Worm (Caenorhabditis elegans) whole organism, L3 larva: ENCODE measurements around the gene R05G6.9.

Experiments
- R02D3.7 ChIP-seq: fragments of 150-350 bp; optimal IDR thresholded peaks from 2 replicates; lab custom pipeline; 2014; ENCODE audit warnings: missing biosample characterization, missing genetic modification characterization
- ZK546.5 ChIP-seq: sonication (generic microtip); optimal IDR thresholded peaks from 2 replicates; lab custom pipeline; 2017; ENCODE audit warnings: missing biosample characterization, missing genetic modification characterization
- aly-2 ChIP-seq: fragments of 150-350 bp; optimal IDR thresholded peaks from 2 replicates; lab custom pipeline; 2014; ENCODE audit warnings: missing biosample characterization, missing genetic modification characterization
- ama-1 ChIP-seq: fragments of 150-350 bp; optimal IDR thresholded peaks from 2 replicates; lab custom pipeline; 2018
- ceh-16 ChIP-seq: sonication (generic microtip); optimal IDR thresholded peaks from 2 replicates; lab custom pipeline; 2017; ENCODE audit warnings: missing biosample characterization, missing genetic modification characterization
- ceh-28 ChIP-seq: fragments of 150-350 bp; optimal IDR thresholded peaks from 2 replicates; lab custom pipeline; 2014; ENCODE audit warnings: missing biosample characterization, missing genetic modification reagents, missing genetic modification characterization
- ceh-82 ChIP-seq: fragments of 150-350 bp; optimal IDR thresholded peaks from 2 replicates; lab custom pipeline; 2014; ENCODE audit warnings: missing biosample characterization, missing genetic modification characterization
- ceh-9 ChIP-seq: sonication (generic microtip); optimal IDR thresholded peaks from 2 replicates; lab custom pipeline; 2018; ENCODE audit warnings: missing biosample characterization, missing genetic modification characterization
- daf-12 ChIP-seq: fragments of 150-350 bp; optimal IDR thresholded peaks from 2 replicates; lab custom pipeline; 2014; ENCODE audit warnings: missing biosample characterization, missing genetic modification reagents, missing genetic modification characterization
- egl-27 ChIP-seq: sonication (generic microtip); optimal IDR thresholded peaks from 4 replicates; lab custom pipeline; 2017; ENCODE audit warnings: missing biosample characterization, missing genetic modification reagents, missing genetic modification characterization
- egl-5 ChIP-seq: fragments of 150-350 bp; optimal IDR thresholded peaks from 2 replicates; lab custom pipeline; 2017; ENCODE audit warnings: missing biosample characterization, missing genetic modification reagents, missing genetic modification characterization, inconsistent platforms
- elt-1 ChIP-seq: fragments of 150-350 bp; optimal IDR thresholded peaks from 2 replicates; lab custom pipeline; 2014; ENCODE audit warnings: missing biosample characterization, missing genetic modification characterization
- elt-2 ChIP-seq: sonication (generic microtip); optimal IDR thresholded peaks from 2 replicates; lab custom pipeline; 2016; ENCODE audit warnings: missing genetic modification reagents, mild to moderate bottlenecking, missing genetic modification characterization, missing compliant biosample characterization
- elt-3 ChIP-seq, 3 experiments: fragments of 150-350 bp in 1 of 3; sonication (generic microtip) in 2 of 3; optimal IDR thresholded peaks; 2 replicates in 2 of 3; 4 replicates in 1 of 3; lab custom pipeline; 2014 to 2017; ENCODE audit warnings: missing biosample characterization in 3 of 3, missing genetic modification characterization in 3 of 3
- eor-1 ChIP-seq, 2 experiments: fragments of 150-350 bp; optimal IDR thresholded peaks; 2 replicates each; lab custom pipeline; 2014 to 2018; ENCODE audit warnings: missing biosample characterization in 2 of 2, missing genetic modification characterization in 2 of 2
- fkh-10 ChIP-seq: sonication (generic microtip); optimal IDR thresholded peaks from 2 replicates; lab custom pipeline; 2017; ENCODE audit warnings: missing biosample characterization, missing genetic modification reagents, missing genetic modification characterization
- fkh-2 ChIP-seq: fragments of 150-350 bp; optimal IDR thresholded peaks from 2 replicates; lab custom pipeline; 2014; ENCODE audit warnings: missing biosample characterization, missing genetic modification reagents, missing genetic modification characterization
- fos-1 ChIP-seq: fragments of 150-350 bp; optimal IDR thresholded peaks from 2 replicates; lab custom pipeline; 2014; ENCODE audit warnings: missing biosample characterization, missing genetic modification characterization
- hmg-11 ChIP-seq: sonication (generic microtip); optimal IDR thresholded peaks from 2 replicates; lab custom pipeline; 2016; ENCODE audit warnings: missing genetic modification characterization, missing compliant biosample characterization
- jun-1 ChIP-seq: fragments of 150-350 bp; optimal IDR thresholded peaks from 2 replicates; lab custom pipeline; 2014; ENCODE audit warnings: missing biosample characterization, missing genetic modification reagents, missing genetic modification characterization
- lin-15B ChIP-seq: fragments of 150-350 bp; optimal IDR thresholded peaks from 2 replicates; lab custom pipeline; 2014; ENCODE audit warnings: missing biosample characterization, missing genetic modification characterization
- lin-39 ChIP-seq: fragments of 150-350 bp; optimal IDR thresholded peaks from 2 replicates; lab custom pipeline; 2018; ENCODE audit warnings: missing biosample characterization, missing genetic modification reagents, missing genetic modification characterization
- lsy-12 ChIP-seq: sonication (generic microtip); optimal IDR thresholded peaks from 2 replicates; lab custom pipeline; 2016; ENCODE audit warnings: mild to moderate bottlenecking, missing genetic modification characterization, missing compliant biosample characterization
- mdl-1 ChIP-seq: fragments of 150-350 bp; optimal IDR thresholded peaks from 2 replicates; lab custom pipeline; 2014; ENCODE audit warnings: missing biosample characterization, missing genetic modification characterization
- mml-1 ChIP-seq: fragments of 150-350 bp; sonication (generic microtip); optimal IDR thresholded peaks from 3 replicates; lab custom pipeline; 2014; ENCODE audit warnings: missing biosample characterization, missing genetic modification characterization
- nfya-1 ChIP-seq: sonication (generic microtip); optimal IDR thresholded peaks from 2 replicates; lab custom pipeline; 2017; ENCODE audit warnings: missing genetic modification characterization, mild to moderate bottlenecking, missing compliant biosample characterization, antibody characterized with exemption, moderate library complexity; ENCODE audit not compliant: insufficient read depth
- nhr-11 ChIP-seq: fragments of 150-350 bp; optimal IDR thresholded peaks from 2 replicates; lab custom pipeline; 2014; ENCODE audit warnings: missing biosample characterization, missing genetic modification characterization
- nhr-12 ChIP-seq: fragments of 150-350 bp; optimal IDR thresholded peaks from 2 replicates; lab custom pipeline; 2014; ENCODE audit warnings: missing biosample characterization, missing genetic modification characterization
- nhr-23 ChIP-seq: fragments of 150-350 bp; optimal IDR thresholded peaks from 2 replicates; lab custom pipeline; 2014; ENCODE audit warnings: missing biosample characterization, missing genetic modification reagents, missing genetic modification characterization
- nhr-237 ChIP-seq: fragments of 150-350 bp; optimal IDR thresholded peaks from 2 replicates; lab custom pipeline; 2014; ENCODE audit warnings: missing biosample characterization, missing genetic modification characterization
- nhr-25 ChIP-seq: sonication (generic microtip); optimal IDR thresholded peaks from 2 replicates; lab custom pipeline; 2017; ENCODE audit warnings: missing biosample characterization, missing genetic modification characterization
- nhr-28 ChIP-seq: fragments of 150-350 bp; optimal IDR thresholded peaks from 2 replicates; lab custom pipeline; 2014; ENCODE audit warnings: missing biosample characterization, missing genetic modification characterization
- nhr-43 ChIP-seq: sonication (generic microtip); optimal IDR thresholded peaks from 2 replicates; lab custom pipeline; 2016; ENCODE audit warnings: mild to moderate bottlenecking, missing genetic modification characterization, missing compliant biosample characterization; ENCODE audit not compliant: poor library complexity, severe bottlenecking
- nhr-67 ChIP-seq: fragments of 150-350 bp; optimal IDR thresholded peaks from 2 replicates; lab custom pipeline; 2014; ENCODE audit warnings: missing biosample characterization, missing genetic modification characterization
- nhr-76 ChIP-seq: fragments of 150-350 bp; sonication (generic microtip); optimal IDR thresholded peaks from 5 replicates; lab custom pipeline; 2014; ENCODE audit warnings: missing biosample characterization, missing genetic modification characterization
- nhr-77 ChIP-seq: fragments of 150-350 bp; optimal IDR thresholded peaks from 2 replicates; lab custom pipeline; 2014; ENCODE audit warnings: missing biosample characterization, missing genetic modification characterization
- pha-4 ChIP-seq: fragments of 150-350 bp; optimal IDR thresholded peaks from 2 replicates; lab custom pipeline; 2014; ENCODE audit warnings: missing biosample characterization, missing genetic modification reagents, missing genetic modification characterization
- pqm-1 ChIP-seq: fragments of 150-350 bp; optimal IDR thresholded peaks from 2 replicates; lab custom pipeline; 2017; ENCODE audit warnings: missing biosample characterization, missing genetic modification characterization, inconsistent platforms
- sea-2 ChIP-seq: fragments of 150-350 bp; sonication (generic microtip); optimal IDR thresholded peaks from 4 replicates; lab custom pipeline; 2014; ENCODE audit warnings: missing biosample characterization, missing genetic modification reagents, missing genetic modification characterization
- skn-1 ChIP-seq: fragments of 150-350 bp; optimal IDR thresholded peaks from 2 replicates; lab custom pipeline; 2014; ENCODE audit warnings: missing biosample characterization, missing genetic modification characterization
- snpc-4 ChIP-seq: fragments of 150-350 bp; optimal IDR thresholded peaks from 2 replicates; lab custom pipeline; 2014; ENCODE audit warnings: missing biosample characterization, missing genetic modification characterization
- tbx-2 ChIP-seq: sonication (generic microtip); optimal IDR thresholded peaks from 2 replicates; lab custom pipeline; 2016; ENCODE audit warnings: mild to moderate bottlenecking, missing genetic modification characterization, missing compliant biosample characterization
- unc-39 ChIP-seq: sonication (generic microtip); optimal IDR thresholded peaks from 4 replicates; lab custom pipeline; 2017; ENCODE audit warnings: missing biosample characterization, missing genetic modification characterization
- unc-62 ChIP-seq: fragments of 150-350 bp; sonication (generic microtip); optimal IDR thresholded peaks from 4 replicates; lab custom pipeline; 2014; ENCODE audit warnings: missing biosample characterization, missing genetic modification reagents, missing genetic modification characterization
- zag-1 ChIP-seq: fragments of 150-350 bp; optimal IDR thresholded peaks from 2 replicates; lab custom pipeline; 2014; ENCODE audit warnings: missing biosample characterization, missing genetic modification characterization
- ztf-11 ChIP-seq: fragments of 150-350 bp; optimal IDR thresholded peaks from 2 replicates; lab custom pipeline; 2014; ENCODE audit warnings: missing biosample characterization, missing genetic modification characterization
- ztf-4 ChIP-seq: fragments of 150-350 bp; optimal IDR thresholded peaks from 2 replicates; lab custom pipeline; 2014; ENCODE audit warnings: missing biosample characterization, missing genetic modification characterization

R05G6.9 gene

DNA sequence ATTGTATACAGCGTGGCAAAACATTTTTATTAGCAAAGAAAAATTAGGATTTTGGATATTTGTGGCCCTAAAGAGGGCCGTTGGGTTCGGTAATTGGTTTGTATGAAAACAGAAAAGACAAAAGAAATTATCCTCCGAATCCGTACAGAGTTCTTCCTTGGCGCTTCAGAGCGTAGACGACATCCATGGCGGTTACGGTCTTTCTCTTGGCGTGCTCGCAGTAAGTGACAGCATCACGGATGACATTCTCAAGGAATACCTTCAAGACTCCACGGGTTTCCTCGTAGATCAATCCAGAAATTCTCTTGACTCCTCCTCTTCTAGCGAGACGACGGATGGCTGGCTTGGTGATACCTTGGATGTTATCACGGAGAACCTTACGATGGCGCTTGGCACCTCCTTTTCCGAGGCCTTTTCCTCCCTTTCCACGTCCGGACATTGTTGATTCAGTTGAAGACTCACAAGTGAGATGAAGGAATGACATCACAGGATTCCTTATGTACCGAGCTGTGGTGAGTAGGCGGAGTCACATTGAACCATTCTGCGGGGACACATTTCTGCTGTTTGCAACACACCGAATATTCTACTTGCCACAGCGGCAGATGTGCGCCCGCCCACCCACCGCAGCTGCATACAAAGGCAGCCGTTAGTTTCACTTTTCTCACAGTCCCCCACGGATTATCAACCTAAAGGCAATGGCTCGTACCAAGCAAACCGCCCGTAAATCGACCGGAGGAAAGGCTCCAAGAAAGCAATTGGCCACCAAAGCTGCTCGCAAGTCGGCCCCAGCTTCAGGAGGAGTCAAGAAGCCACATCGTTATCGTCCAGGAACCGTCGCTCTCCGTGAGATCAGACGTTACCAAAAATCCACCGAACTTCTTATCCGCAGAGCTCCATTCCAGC is 28.3 kb downstream of the R05G6.9 start, which contains the start of the genes his-60 and his-59:
Gene his-60 (minus strand): TSS at position 439 of the 903 bp plus-strand sequence.
Gene his-59 (plus strand): TSS at position 696 of the 903 bp plus-strand sequence.
- peak; percentile 33 for TF ChIP-seq pqm-1 (tag; lab: Kevin White, UChicago)
- TF ChIP-seq ceh-82 = no peak
- peak; percentile 43 for TF ChIP-seq pha-4 (tag; lab: Kevin White, UChicago)
- no peak for TF ChIP-seq nhr-237 (tag; lab: Kevin White, UChicago)
- TF ChIP-seq nhr-76 = no peak
- TF ChIP-seq nhr-11 = no peak
- no peak for TF ChIP-seq egl-27 (tag; lab: Kevin White, UChicago)
- TF ChIP-seq nhr-28 = no peak
- TF ChIP-seq lin-15B (tag; lab: Kevin White, UChicago) = peak; percentile 4
- TF ChIP-seq tbx-2 (tag; lab: Kevin White, UChicago) = no peak
- TF ChIP-seq ceh-9 (tag; lab: Kevin White, UChicago) = no peak
- peak; percentile 6 for TF ChIP-seq lsy-12
- TF ChIP-seq hmg-11 (tag; lab: Kevin White, UChicago) = no peak
- no peak for TF ChIP-seq ama-1 (lab: Kevin White, UChicago)
- TF ChIP-seq mdl-1 (tag; lab: Kevin White, UChicago) = no peak
- no peak for TF ChIP-seq ZK546.5 (tag; lab: Kevin White, UChicago)
- no peak for TF ChIP-seq zag-1
- no peak for TF ChIP-seq aly-2 (tag; lab: Kevin White, UChicago)
- TF ChIP-seq eor-1 (tag; optimal IDR thresholded peaks at IDR 0.05; lab: Kevin White, UChicago) = no peak
- TF ChIP-seq daf-12 (tag; lab: Kevin White, UChicago) = no peak
- no peak for TF ChIP-seq elt-1 (tag; lab: Kevin White, UChicago)
- no peak for TF ChIP-seq fkh-2 (tag; lab: Kevin White, UChicago)
- TF ChIP-seq nhr-12 (tag; lab: Kevin White, UChicago) = no peak
- no peak for TF ChIP-seq egl-5 (tag; lab: Kevin White, UChicago)
- no peak for TF ChIP-seq fos-1 (tag; lab: Kevin White, UChicago)
- no peak for TF ChIP-seq skn-1
- peak; percentile 90 for TF ChIP-seq nhr-25
- no peak for TF ChIP-seq nhr-23 (tag; lab: Kevin White, UChicago)
- TF ChIP-seq unc-39 (tag; lab: Kevin White, UChicago) = no peak
- TF ChIP-seq jun-1 (tag; lab: Kevin White, UChicago) = no peak
- TF ChIP-seq nhr-43 (tag; lab: Kevin White, UChicago) = peak; percentile 51
- no peak for TF ChIP-seq ztf-4
- TF ChIP-seq ceh-16 (tag; lab: Kevin White, UChicago) = no peak
- TF ChIP-seq fkh-10 (GFP tag; lab: Kevin White, UChicago) = no peak
- TF ChIP-seq elt-3 (tag; optimal IDR thresholded peaks at IDR 0.05; lab: Kevin White, UChicago) = no peak
- TF ChIP-seq snpc-4 (tag; lab: Kevin White, UChicago) = peak; percentile 6
- no peak for TF ChIP-seq nhr-67
- TF ChIP-seq elt-2 (tag; lab: Kevin White, UChicago) = peak; percentile 27
- TF ChIP-seq nfya-1 (tag; lab: Kevin White, UChicago) = no peak
- TF ChIP-seq unc-62 (GFP tag; lab: Kevin White, UChicago) = no peak
- TF ChIP-seq ztf-11 = no peak
- TF ChIP-seq ceh-28 = no peak
- no peak for TF ChIP-seq nhr-77 (tag; lab: Kevin White, UChicago)
- TF ChIP-seq lin-39 (tag; lab: Kevin White, UChicago) = no peak
- TF ChIP-seq sea-2 (GFP tag; lab: Kevin White, UChicago) = no peak
- no peak for TF ChIP-seq mml-1 (tag; lab: Kevin White, UChicago)
- no peak for TF ChIP-seq R02D3.7
